Worm (Caenorhabditis elegans) whole organism, young adult: ENCODE measurements around the gene C35B1.7.

ENCODE experiments used
- B0035.1 ChIP-seq: sonication (generic microtip); optimal IDR thresholded peaks from 2 replicates; lab custom pipeline; 2016; ENCODE audit warnings: missing genetic modification characterization, mild to moderate bottlenecking, missing compliant biosample characterization, missing genotype, missing genetic modification reagents
- C17E4.6 ChIP-seq: fragments of 200-800 bp; sonication (Bioruptor generic); IDR thresholded peaks from 2 replicates; pipeline ENCODE4 v1.3.6; 2022; ENCODE audit warnings: missing genetic modification reagents, missing genetic modification characterization, missing compliant biosample characterization
- F49E8.2 ChIP-seq: sonication (generic microtip); optimal IDR thresholded peaks from 3 replicates; lab custom pipeline; 2017; ENCODE audit warnings: missing genetic modification characterization, mild to moderate bottlenecking, missing compliant biosample characterization, antibody characterized with exemption, moderate library complexity; ENCODE audit not compliant: insufficient read depth
- F57C9.4 ChIP-seq: sonication (generic microtip); optimal IDR thresholded peaks from 2 replicates; lab custom pipeline; 2017; ENCODE audit warnings: mild to moderate bottlenecking, missing genetic modification characterization, missing compliant biosample characterization
- Y53F4B.3 ChIP-seq: fragments of 200-800 bp; sonication (Bioruptor generic); IDR thresholded peaks from 2 replicates; pipeline ENCODE4 v1.3.6; 2022; ENCODE audit warnings: missing genetic modification reagents, missing genetic modification characterization, missing compliant biosample characterization
- Y56A3A.18 ChIP-seq: fragments of 200-800 bp; sonication (Bioruptor generic); IDR thresholded peaks from 2 replicates; pipeline ENCODE4 v1.3.6; 2022; ENCODE audit warnings: missing genetic modification reagents, missing genetic modification characterization, missing compliant biosample characterization
- Y79H2A.3 ChIP-seq: fragments of 200-800 bp; sonication (Bioruptor generic); conservative IDR thresholded peaks from 2 replicates; pipeline ENCODE4 v1.3.6; 2022; ENCODE audit warnings: missing genetic modification reagents, missing genetic modification characterization, missing compliant biosample characterization
- ama-1 ChIP-seq, 3 experiments: fragments of 150-350 bp in 1 of 3; sonication (generic microtip) in 2 of 3; optimal IDR thresholded peaks; 2 replicates each; lab custom pipeline; 2014 to 2018; ENCODE audit warnings: missing biosample characterization in 2 of 3, missing genetic modification characterization in 2 of 3, missing genetic modification reagents in 2 of 3
- aptf-2 ChIP-seq: fragments of 200-800 bp; sonication (Bioruptor generic); conservative IDR thresholded peaks from 2 replicates; pipeline ENCODE4 v1.3.6; 2022; ENCODE audit warnings: missing genetic modification reagents, missing genetic modification characterization, missing compliant biosample characterization
- atf-7 ChIP-seq: sonication (generic microtip); optimal IDR thresholded peaks from 2 replicates; lab custom pipeline; 2017; ENCODE audit warnings: mild to moderate bottlenecking, missing genetic modification characterization, missing compliant biosample characterization
- attf-3 ChIP-seq: fragments of 200-800 bp; sonication (Bioruptor generic); conservative IDR thresholded peaks from 2 replicates; pipeline ENCODE4 v1.3.6; 2022; ENCODE audit warnings: missing genetic modification reagents, missing genetic modification characterization, missing compliant biosample characterization
- ceh-27 ChIP-seq: fragments of 200-800 bp; sonication (Bioruptor generic); optimal IDR thresholded peaks from 2 replicates; lab custom pipeline; 2018; ENCODE audit warnings: mild to moderate bottlenecking, missing genetic modification characterization, moderate library complexity, missing compliant biosample characterization
- ceh-79 ChIP-seq: sonication (generic microtip); optimal IDR thresholded peaks from 2 replicates; lab custom pipeline; 2017; ENCODE audit warnings: mild to moderate bottlenecking, missing genetic modification characterization, missing compliant biosample characterization
- ceh-91 ChIP-seq: fragments of 200-800 bp; sonication (Bioruptor generic); IDR thresholded peaks from 2 replicates; pipeline ENCODE4 v1.3.6; 2022; ENCODE audit warnings: missing genetic modification reagents, missing genetic modification characterization, missing compliant biosample characterization
- chd-7 ChIP-seq: sonication (generic microtip); optimal IDR thresholded peaks from 2 replicates; lab custom pipeline; 2016; ENCODE audit warnings: mild to moderate bottlenecking, missing genetic modification characterization, moderate library complexity, missing compliant biosample characterization
- dox-1 ChIP-seq: fragments of 200-800 bp; sonication (Bioruptor generic); IDR thresholded peaks from 2 replicates; pipeline ENCODE4 v1.3.6; 2022; ENCODE audit warnings: missing genetic modification reagents, missing genetic modification characterization, missing compliant biosample characterization
- dpl-1 ChIP-seq: fragments of 150-350 bp; optimal IDR thresholded peaks from 2 replicates; lab custom pipeline; 2014; ENCODE audit warnings: missing biosample characterization, missing genetic modification reagents, missing genetic modification characterization
- ekl-4 ChIP-seq: fragments of 200-800 bp; sonication (Bioruptor generic); IDR thresholded peaks from 2 replicates; pipeline ENCODE4 v1.3.6; 2022; ENCODE audit warnings: missing genetic modification reagents, missing genetic modification characterization, missing compliant biosample characterization
- fkh-3 ChIP-seq: sonication (generic microtip); optimal IDR thresholded peaks from 2 replicates; lab custom pipeline; 2016; ENCODE audit warnings: mild to moderate bottlenecking, missing genetic modification characterization, missing compliant biosample characterization
- gei-17 ChIP-seq: fragments of 200-800 bp; sonication (Bioruptor generic); optimal IDR thresholded peaks from 2 replicates; lab custom pipeline; 2018; ENCODE audit warnings: mild to moderate bottlenecking, missing genetic modification characterization, missing compliant biosample characterization
- him-1 ChIP-seq: sonication (generic microtip); optimal IDR thresholded peaks from 2 replicates; lab custom pipeline; 2016; ENCODE audit warnings: missing genotype, missing genetic modification reagents, missing genetic modification characterization, missing compliant biosample characterization
- hlh-12 ChIP-seq: sonication (generic microtip); optimal IDR thresholded peaks from 2 replicates; lab custom pipeline; 2016; ENCODE audit warnings: missing genetic modification characterization, missing compliant biosample characterization
- hmg-20 ChIP-seq: fragments of 200-800 bp; sonication (Bioruptor generic); IDR thresholded peaks from 2 replicates; pipeline ENCODE4 v1.3.6; 2022; ENCODE audit warnings: missing genetic modification reagents, missing genetic modification characterization, missing compliant biosample characterization
- lin-26 ChIP-seq: fragments of 200-800 bp; sonication (Bioruptor generic); IDR thresholded peaks from 2 replicates; pipeline ENCODE4 v1.3.6; 2022; ENCODE audit warnings: missing genetic modification reagents, missing genetic modification characterization, missing compliant biosample characterization
- lin-35 ChIP-seq, 3 experiments: fragments of 150-350 bp in 2 of 3; sonication (generic microtip) in 1 of 3; optimal IDR thresholded peaks; 2 replicates each; lab custom pipeline; 2014 to 2018; ENCODE audit warnings: missing biosample characterization in 3 of 3, missing genetic modification characterization in 3 of 3, missing genetic modification reagents in 3 of 3
- madf-10 ChIP-seq: sonication (generic microtip); optimal IDR thresholded peaks from 2 replicates; lab custom pipeline; 2016; ENCODE audit warnings: mild to moderate bottlenecking, missing genetic modification characterization, missing compliant biosample characterization
- madf-6 ChIP-seq: fragments of 200-800 bp; sonication (Bioruptor generic); IDR thresholded peaks from 2 replicates; pipeline ENCODE4 v1.3.6; 2022; ENCODE audit warnings: missing genetic modification reagents, missing genetic modification characterization, missing compliant biosample characterization
- madf-8 ChIP-seq: fragments of 200-800 bp; sonication (Bioruptor generic); conservative IDR thresholded peaks from 2 replicates; pipeline ENCODE4 v1.3.6; 2022; ENCODE audit warnings: missing genetic modification reagents, missing genetic modification characterization, missing compliant biosample characterization
- mel-28 ChIP-seq: sonication (generic microtip); optimal IDR thresholded peaks from 2 replicates; lab custom pipeline; 2016; ENCODE audit warnings: borderline replicate concordance, mild to moderate bottlenecking, missing genetic modification characterization, missing compliant biosample characterization
- mes-4 ChIP-seq: sonication (generic microtip); optimal IDR thresholded peaks from 2 replicates; lab custom pipeline; 2016; ENCODE audit warnings: missing genotype, missing genetic modification characterization, missing compliant biosample characterization
- mxl-1 ChIP-seq: sonication (generic microtip); optimal IDR thresholded peaks from 2 replicates; lab custom pipeline; 2016; ENCODE audit warnings: missing genetic modification characterization, missing compliant biosample characterization
- nfya-2 ChIP-seq: fragments of 200-800 bp; sonication (Bioruptor generic); IDR thresholded peaks from 2 replicates; pipeline ENCODE4 v1.3.6; 2022; ENCODE audit warnings: missing genetic modification reagents, missing genetic modification characterization, missing compliant biosample characterization
- rcor-1 ChIP-seq: fragments of 200-800 bp; sonication (Bioruptor generic); IDR thresholded peaks from 2 replicates; pipeline ENCODE4 v1.3.6; 2022; ENCODE audit warnings: missing genetic modification reagents, missing genetic modification characterization, missing compliant biosample characterization
- rec-8 ChIP-seq, 2 experiments: sonication (generic microtip); optimal IDR thresholded peaks; 2 replicates each; lab custom pipeline; 2016; ENCODE audit warnings: mild to moderate bottlenecking in 2 of 2, missing genetic modification characterization in 2 of 2, missing genetic modification reagents in 2 of 2, missing genotype in 2 of 2, missing biosample characterization in 1 of 2, missing compliant biosample characterization in 1 of 2, moderate library complexity in 1 of 2
- rpc-1 ChIP-seq, 2 experiments: fragments of 150-350 bp in 1 of 2; sonication (generic microtip) in 1 of 2; optimal IDR thresholded peaks; 2 replicates each; lab custom pipeline; 2014 to 2018; ENCODE audit warnings: missing biosample characterization in 1 of 2, missing genetic modification characterization in 1 of 2, missing genetic modification reagents in 1 of 2, missing genotype in 1 of 2
- snpc-1.1 ChIP-seq: sonication (generic microtip); optimal IDR thresholded peaks from 2 replicates; lab custom pipeline; 2017; ENCODE audit warnings: missing genetic modification characterization, mild to moderate bottlenecking, missing compliant biosample characterization, antibody characterized with exemption, moderate library complexity, missing genotype, missing genetic modification reagents; ENCODE audit not compliant: insufficient read depth
- snpc-4 ChIP-seq, 5 experiments: fragments of 150-350 bp in 1 of 5; sonication (generic microtip) in 4 of 5; optimal IDR thresholded peaks; 2 replicates each; lab custom pipeline; 2014 to 2018; ENCODE audit warnings: missing genetic modification characterization in 5 of 5, missing biosample characterization in 3 of 5, antibody characterized with exemption in 2 of 5, mild to moderate bottlenecking in 2 of 5, missing compliant biosample characterization in 2 of 5, missing genotype in 2 of 5, moderate library complexity in 2 of 5, missing genetic modification reagents in 1 of 5
- tbx-9 ChIP-seq: sonication (generic microtip); optimal IDR thresholded peaks from 2 replicates; lab custom pipeline; 2016; ENCODE audit warnings: borderline replicate concordance, missing genetic modification characterization, inconsistent platforms, missing compliant biosample characterization
- tlf-1 ChIP-seq: fragments of 200-800 bp; sonication (Bioruptor generic); optimal IDR thresholded peaks from 2 replicates; lab custom pipeline; 2018; ENCODE audit warnings: mild to moderate bottlenecking, missing genetic modification characterization, missing compliant biosample characterization
- ztf-22 ChIP-seq: fragments of 200-800 bp; sonication (Bioruptor generic); optimal IDR thresholded peaks from 2 replicates; lab custom pipeline; 2018; ENCODE audit warnings: mild to moderate bottlenecking, missing genetic modification characterization, moderate library complexity, missing compliant biosample characterization
- ztf-26 ChIP-seq: sonication (generic microtip); optimal IDR thresholded peaks from 2 replicates; lab custom pipeline; 2017; ENCODE audit warnings: missing genetic modification characterization, missing compliant biosample characterization
- ztf-6 ChIP-seq: fragments of 200-800 bp; sonication (Bioruptor generic); IDR thresholded peaks from 2 replicates; pipeline ENCODE4 v1.3.6; 2022; ENCODE audit warnings: missing genetic modification reagents, missing genetic modification characterization, missing compliant biosample characterization

Gene C35B1.7

DNA sequence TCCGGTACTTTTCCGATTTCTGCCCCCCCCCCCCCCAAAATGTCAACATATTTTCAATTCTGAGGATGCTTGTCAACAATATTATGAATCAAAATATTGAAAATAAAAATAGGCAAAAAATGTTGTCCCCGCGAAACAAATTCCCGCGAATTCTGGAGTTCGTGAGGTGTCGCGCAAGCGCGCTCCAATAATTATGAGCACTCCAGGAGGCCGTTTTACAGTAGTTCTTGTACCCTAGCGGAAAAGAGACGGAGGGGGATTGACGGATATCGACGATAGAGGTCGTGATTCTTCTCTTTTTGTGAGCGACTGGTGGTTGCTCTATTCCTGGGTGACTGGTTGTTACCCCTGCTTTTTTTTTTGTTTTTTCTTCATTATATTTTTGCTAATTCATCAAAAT is 38.1 kb upstream of the C35B1.7 start:
- TF ChIP-seq chd-7 (no peak), mxl-1 (tag; lab: Kevin White, UChicago) (no peak), snpc-4 (GFP tag; optimal IDR thresholded peaks at IDR 0.05; lab: Kevin White, UChicago) (no peak), snpc-4 (tag; optimal IDR thresholded peaks at IDR 0.05; lab: Kevin White, UChicago) (no peak), dpl-1 (GFP tag; lab: Kevin White, UChicago) (no peak), ztf-6 (GFP tag; lab: Robert Waterston, UW) (no peak), nfya-2 (GFP tag; lab: Robert Waterston, UW) (no peak), attf-3 (GFP tag; lab: Robert Waterston, UW) (no peak), F57C9.4 (tag; lab: Kevin White, UChicago) (no peak), rcor-1 (GFP tag; lab: Robert Waterston, UW) (no peak), tbx-9 (no peak), Y56A3A.18 (no peak), ztf-26 (no peak), snpc-1.1 (no peak), ceh-79 (tag; lab: Kevin White, UChicago) (no peak), ceh-91 (GFP tag; lab: Robert Waterston, UW) (no peak), hlh-12 (tag; lab: Kevin White, UChicago) (no peak), rpc-1 (optimal IDR thresholded peaks at IDR 0.05; lab: Kevin White, UChicago) (no peak), rpc-1 (tag; optimal IDR thresholded peaks at IDR 0.05; lab: Kevin White, UChicago) (no peak), lin-26 (GFP tag; lab: Robert Waterston, UW) (no peak), madf-10 (tag; lab: Kevin White, UChicago) (no peak)

DNA sequence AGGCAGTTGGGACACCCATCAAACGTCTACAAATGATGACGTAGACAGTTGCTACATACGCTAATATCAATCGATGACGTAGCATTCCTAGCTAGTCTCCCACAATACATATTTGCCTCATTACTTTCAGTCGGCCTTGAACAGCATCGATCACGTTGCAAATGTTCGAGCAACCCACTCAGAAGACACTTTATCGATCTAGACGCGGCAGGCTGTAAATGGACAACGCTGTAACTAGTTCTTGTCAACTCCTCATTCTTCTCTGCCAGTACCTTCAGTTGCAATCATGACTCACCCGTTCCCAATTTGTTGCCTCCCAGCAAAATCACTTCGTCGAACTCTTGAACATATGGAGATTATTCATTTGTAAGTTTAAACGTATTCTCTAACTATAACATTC is 36.8 kb upstream of the C35B1.7 start, which contains the start of gene pqn-75:
pqn-75 (plus strand) TSS at position 301 of the 400 bp plus-strand sequence.
- no peak for TF ChIP-seq C17E4.6 (GFP tag; lab: Robert Waterston, UW)
- no peak for TF ChIP-seq him-1 (tag; lab: Kevin White, UChicago)
- no peak for TF ChIP-seq ama-1 (optimal IDR thresholded peaks at IDR 0.05; lab: Kevin White, UChicago)
- no peak for TF ChIP-seq ama-1 (GFP tag; optimal IDR thresholded peaks at IDR 0.05; lab: Kevin White, UChicago)
- TF ChIP-seq madf-8 (GFP tag; lab: Robert Waterston, UW), result no peak
- no peak for TF ChIP-seq dox-1 (GFP tag; lab: Robert Waterston, UW)
- no peak for TF ChIP-seq fkh-3 (tag; lab: Kevin White, UChicago)
- no peak for TF ChIP-seq mel-28 (tag; lab: Kevin White, UChicago)
- no peak for TF ChIP-seq gei-17
- TF ChIP-seq F49E8.2 (tag; lab: Kevin White, UChicago), result no peak
- TF ChIP-seq hmg-20 (GFP tag; lab: Robert Waterston, UW), result no peak
- no peak for TF ChIP-seq mes-4 (tag; lab: Kevin White, UChicago)

- no peak for TF ChIP-seq atf-7 (tag; lab: Kevin White, UChicago)
- TF ChIP-seq Y53F4B.3 (GFP tag; lab: Robert Waterston, UW), result no peak
- TF ChIP-seq mxl-1 (tag; lab: Kevin White, UChicago), result no peak
- TF ChIP-seq madf-6 (GFP tag; lab: Robert Waterston, UW), result no peak
- TF ChIP-seq ceh-27, result no peak
- no peak for TF ChIP-seq ekl-4 (GFP tag; lab: Robert Waterston, UW)
- TF ChIP-seq mel-28 (tag; lab: Kevin White, UChicago), result no peak
- no peak for TF ChIP-seq B0035.1 (tag; lab: Kevin White, UChicago)
- TF ChIP-seq ztf-22 (GFP tag; lab: Kevin White, UChicago), result no peak
- no peak for TF ChIP-seq rec-8 (tag; optimal IDR thresholded peaks at IDR 0.05; lab: Kevin White, UChicago)
- TF ChIP-seq tlf-1 (GFP tag; lab: Kevin White, UChicago), result no peak
- no peak for TF ChIP-seq lin-35 (GFP tag; optimal IDR thresholded peaks at IDR 0.05; lab: Kevin White, UChicago)
- no peak for TF ChIP-seq Y79H2A.3
- no peak for TF ChIP-seq aptf-2
- TF ChIP-seq F49E8.2 (tag; lab: Kevin White, UChicago), result no peak
These were observed 34.3 kb upstream of the C35B1.7 start, which contains the start of gene W03D2.9 for ce11 chrIV:4074610-4075009. Gene W03D2.9 (minus strand): TSS chrIV:4074710.
